Fruit fly (Drosophila melanogaster) whole organism, embryonic: Measurements from ENCODE around the gene Arp8.

Source experiments
- Atf3 ChIP-seq: fragments of 200-800 bp; sonication (Bioruptor generic); optimal IDR thresholded peaks from 3 replicates; lab custom pipeline; 2016; ENCODE audit warnings: missing biosample characterization, missing genetic modification characterization
- CG11398 ChIP-seq: fragments of 200-800 bp; sonication (Bioruptor generic); optimal IDR thresholded peaks from 2 replicates; lab custom pipeline; 2016; ENCODE audit warnings: missing biosample characterization, missing genetic modification characterization
- CG12659 ChIP-seq: fragments of 200-800 bp; sonication (Bioruptor generic); optimal IDR thresholded peaks from 3 replicates; lab custom pipeline; 2017; ENCODE audit warnings: mild to moderate bottlenecking, missing biosample characterization, missing genetic modification reagents, missing genetic modification characterization
- CG12942 ChIP-seq: fragments of 200-800 bp; sonication (Bioruptor generic); optimal IDR thresholded peaks from 3 replicates; lab custom pipeline; 2016; ENCODE audit warnings: missing biosample characterization, missing genetic modification characterization
- CG14014 ChIP-seq: fragments of 200-800 bp; sonication (Bioruptor generic); IDR thresholded peaks from 2 replicates; pipeline ENCODE4 v1.3.6; 2022; ENCODE audit warnings: missing biosample characterization, missing genetic modification characterization
- CG14050 ChIP-seq: fragments of 200-800 bp; sonication (Bioruptor generic); IDR thresholded peaks from 3 replicates; pipeline ENCODE4 v1.3.6; 2022; ENCODE audit warnings: missing biosample characterization, missing genetic modification characterization
- CG14667 ChIP-seq: fragments of 200-800 bp; sonication (Bioruptor generic); IDR thresholded peaks from 2 replicates; pipeline ENCODE4 v1.3.6; 2022; ENCODE audit warnings: missing biosample characterization, missing genetic modification characterization
- CG15269 ChIP-seq: fragments of 200-800 bp; sonication (Bioruptor generic); optimal IDR thresholded peaks from 2 replicates; lab custom pipeline; 2018; ENCODE audit warnings: missing biosample characterization, mild to moderate bottlenecking, missing genetic modification characterization, moderate library complexity
- CG16779 ChIP-seq: fragments of 200-800 bp; sonication (Bioruptor generic); IDR thresholded peaks from 2 replicates; pipeline ENCODE4 v1.3.6; 2022; ENCODE audit warnings: missing biosample characterization, missing genetic modification characterization
- CG1792 ChIP-seq: fragments of 200-800 bp; sonication (Bioruptor generic); optimal IDR thresholded peaks from 2 replicates; lab custom pipeline; 2016; ENCODE audit warnings: missing biosample characterization, missing genetic modification characterization
- CG1832 ChIP-seq: fragments of 200-800 bp; sonication (Bioruptor generic); optimal IDR thresholded peaks from 2 replicates; lab custom pipeline; 2017; ENCODE audit warnings: missing biosample characterization, mild to moderate bottlenecking, missing genetic modification characterization, inconsistent platforms
- CG3726 ChIP-seq: fragments of 200-800 bp; sonication (Bioruptor generic); IDR thresholded peaks from 3 replicates; pipeline ENCODE4, ENCODE4 v1.3.6; 2022; ENCODE audit warnings: missing biosample characterization, missing genetic modification characterization
- CG4820 ChIP-seq: fragments of 200-800 bp; sonication (Bioruptor generic); optimal IDR thresholded peaks from 3 replicates; lab custom pipeline; 2016; ENCODE audit warnings: missing biosample characterization, missing genetic modification characterization
- CG7745 ChIP-seq: fragments of 200-800 bp; sonication (Bioruptor generic); optimal IDR thresholded peaks from 2 replicates; lab custom pipeline; 2018; ENCODE audit warnings: missing biosample characterization, mild to moderate bottlenecking, missing genetic modification characterization, moderate library complexity
- CG7839 ChIP-seq: fragments of 200-800 bp; sonication (Bioruptor generic); optimal IDR thresholded peaks from 3 replicates; lab custom pipeline; 2018; ENCODE audit warnings: missing biosample characterization, mild to moderate bottlenecking, missing genetic modification characterization, moderate library complexity
- CG7963 ChIP-seq: fragments of 200-800 bp; sonication (Bioruptor generic); IDR thresholded peaks from 3 replicates; pipeline ENCODE4 v1.3.6; 2022; ENCODE audit warnings: missing biosample characterization, missing genetic modification characterization; ENCODE audit not compliant: partially characterized antibody
- CG8290 ChIP-seq, 3 experiments: fragments of 200-800 bp; sonication (Bioruptor generic); optimal IDR thresholded peaks; 2 replicates each; lab custom pipeline; 2016 to 2019; ENCODE audit warnings: missing biosample characterization in 3 of 3, missing genetic modification characterization in 3 of 3, mild to moderate bottlenecking in 2 of 3, moderate library complexity in 1 of 3
- CG8478 ChIP-seq: fragments of >200 bp; optimal IDR thresholded peaks from 2 replicates; lab custom pipeline; 2018
- CG9215 ChIP-seq: fragments of 200-800 bp; sonication (Bioruptor generic); IDR thresholded peaks from 2 replicates; pipeline ENCODE4 v1.3.6; 2022; ENCODE audit warnings: missing biosample characterization, missing genetic modification characterization
- CHES-1-like ChIP-seq: fragments of 200-800 bp; sonication (Bioruptor generic); optimal IDR thresholded peaks from 2 replicates; lab custom pipeline; 2016; ENCODE audit warnings: missing biosample characterization, missing genetic modification characterization
- Chrac-16 ChIP-seq: fragments of 200-800 bp; sonication (Bioruptor generic); optimal IDR thresholded peaks from 3 replicates; lab custom pipeline; 2016; ENCODE audit warnings: missing biosample characterization, missing genetic modification characterization
- Dll ChIP-seq: fragments of 200-800 bp; sonication (Bioruptor generic); IDR thresholded peaks from 4 replicates; pipeline ENCODE4 v1.3.6; 2022; ENCODE audit warnings: missing biosample characterization, missing genetic modification characterization; ENCODE audit not compliant: partially characterized antibody
- Ets65A ChIP-seq: fragments of 200-800 bp; sonication (Bioruptor generic); peaks from one replicate; lab custom pipeline; 2016; ENCODE audit warnings: missing biosample characterization, missing genetic modification characterization
- Jarid2 ChIP-seq: fragments of 200-800 bp; sonication (Bioruptor generic); optimal IDR thresholded peaks from 3 replicates; lab custom pipeline; 2017; ENCODE audit warnings: mild to moderate bottlenecking, missing biosample characterization, missing genetic modification reagents, missing genetic modification characterization
- Lhr ChIP-seq: fragments of 200-800 bp; sonication (Bioruptor generic); optimal IDR thresholded peaks from 3 replicates; lab custom pipeline; 2017; ENCODE audit warnings: mild to moderate bottlenecking, missing biosample characterization, missing genetic modification reagents, missing genetic modification characterization
- Med ChIP-seq: fragments of 200-800 bp; sonication (Bioruptor generic); peaks from one replicate; lab custom pipeline; 2016; ENCODE audit warnings: missing biosample characterization, missing genetic modification characterization, mild to moderate bottlenecking, inconsistent platforms, moderate library complexity
- Nf-YB ChIP-seq: fragments of 200-800 bp; sonication (Bioruptor generic); optimal IDR thresholded peaks from 3 replicates; lab custom pipeline; 2019; ENCODE audit warnings: missing biosample characterization, mild to moderate bottlenecking, missing genetic modification characterization, moderate library complexity
- Oaz ChIP-seq: fragments of 200-800 bp; sonication (Bioruptor generic); IDR thresholded peaks from 2 replicates; pipeline ENCODE4 v1.3.6; 2022; ENCODE audit warnings: missing biosample characterization, missing genetic modification characterization
- Oli ChIP-seq: fragments of 200-800 bp; sonication (Bioruptor generic); optimal IDR thresholded peaks from 2 replicates; lab custom pipeline; 2018; ENCODE audit warnings: missing biosample characterization, mild to moderate bottlenecking, missing genetic modification characterization, moderate library complexity
- Side ChIP-seq: fragments of 200-800 bp; sonication (Bioruptor generic); optimal IDR thresholded peaks from 2 replicates; lab custom pipeline; 2016; ENCODE audit warnings: missing biosample characterization, missing genetic modification characterization
- Sry-δ ChIP-seq: fragments of 200-800 bp; sonication (Bioruptor generic); optimal IDR thresholded peaks from 2 replicates; lab custom pipeline; 2016; ENCODE audit warnings: missing biosample characterization, missing genetic modification characterization
- TFAM ChIP-seq: fragments of 200-800 bp; sonication (Bioruptor generic); optimal IDR thresholded peaks from 2 replicates; lab custom pipeline; 2017; ENCODE audit warnings: missing biosample characterization, missing genetic modification characterization, inconsistent platforms
- ap ChIP-seq: fragments of 200-800 bp; sonication (Bioruptor generic); IDR thresholded peaks from 2 replicates; pipeline ENCODE4 v1.3.6; 2022; ENCODE audit warnings: missing biosample characterization, missing genetic modification characterization
- ash1 ChIP-seq: fragments of 200-800 bp; sonication (Bioruptor generic); optimal IDR thresholded peaks from 2 replicates; lab custom pipeline; 2018; ENCODE audit warnings: missing biosample characterization, mild to moderate bottlenecking, missing genetic modification characterization
- chm ChIP-seq: fragments of 200-800 bp; sonication (Bioruptor generic); IDR thresholded peaks from 2 replicates; pipeline ENCODE4 v1.3.6; 2022; ENCODE audit warnings: missing biosample characterization, missing genetic modification characterization
- corto ChIP-seq: fragments of 200-800 bp; sonication (Bioruptor generic); optimal IDR thresholded peaks from 2 replicates; lab custom pipeline; 2016; ENCODE audit warnings: missing biosample characterization, mild to moderate bottlenecking, missing genetic modification characterization, moderate library complexity
- crc ChIP-seq: fragments of 200-800 bp; sonication (Bioruptor generic); optimal IDR thresholded peaks from 2 replicates; lab custom pipeline; 2016; ENCODE audit warnings: missing biosample characterization, missing genetic modification characterization
- dmrt99B ChIP-seq: fragments of 200-800 bp; sonication (Bioruptor generic); optimal IDR thresholded peaks from 2 replicates; lab custom pipeline; 2018; ENCODE audit warnings: missing biosample characterization, mild to moderate bottlenecking, missing genetic modification characterization, moderate library complexity
- dpn ChIP-seq, 2 experiments: fragments of 200-800 bp; sonication (Bioruptor generic); optimal IDR thresholded peaks; 3 replicates each; lab custom pipeline; 2016; ENCODE audit warnings: missing biosample characterization in 2 of 2, missing genetic modification characterization in 2 of 2
- ewg ChIP-seq: fragments of 200-800 bp; sonication (Bioruptor generic); optimal IDR thresholded peaks from 3 replicates; lab custom pipeline; 2017; ENCODE audit warnings: mild to moderate bottlenecking, missing biosample characterization, missing genetic modification reagents, missing genetic modification characterization
- fd96Cb ChIP-seq: fragments of 200-800 bp; sonication (Bioruptor generic); optimal IDR thresholded peaks from 2 replicates; lab custom pipeline; 2018; ENCODE audit warnings: missing biosample characterization, mild to moderate bottlenecking, missing genetic modification characterization, moderate library complexity
- nom ChIP-seq: fragments of 200-800 bp; sonication (Bioruptor generic); optimal IDR thresholded peaks from 2 replicates; lab custom pipeline; 2017; ENCODE audit warnings: missing biosample characterization, missing genetic modification characterization, mild to moderate bottlenecking, moderate library complexity, missing genetic modification reagents
- pum ChIP-seq: fragments of 200-800 bp; sonication (Bioruptor generic); optimal IDR thresholded peaks from 2 replicates; lab custom pipeline; 2016; ENCODE audit warnings: missing biosample characterization, missing genetic modification characterization
- run ChIP-seq: fragments of 200-800 bp; sonication (Bioruptor generic); optimal IDR thresholded peaks from 3 replicates; lab custom pipeline; 2018; ENCODE audit warnings: missing biosample characterization, mild to moderate bottlenecking, missing genetic modification characterization
- sisA ChIP-seq: fragments of 200-800 bp; sonication (Bioruptor generic); IDR thresholded peaks from 2 replicates; pipeline ENCODE4 v1.3.6; 2022; ENCODE audit warnings: missing biosample characterization, missing genetic modification characterization
- sna ChIP-seq: fragments of 200-800 bp; sonication (Bioruptor generic); IDR thresholded peaks from 2 replicates; pipeline ENCODE4 v1.3.6; 2022; ENCODE audit warnings: missing biosample characterization, missing genetic modification characterization; ENCODE audit not compliant: partially characterized antibody
- sr ChIP-seq: fragments of 200-800 bp; sonication (Bioruptor generic); IDR thresholded peaks from 3 replicates; pipeline ENCODE4 v1.3.6; 2022; ENCODE audit warnings: missing biosample characterization, missing genetic modification characterization
- stwl ChIP-seq: fragments of 200-800 bp; sonication (Bioruptor generic); optimal IDR thresholded peaks from 3 replicates; lab custom pipeline; 2018; ENCODE audit warnings: missing biosample characterization, mild to moderate bottlenecking, missing genetic modification characterization, moderate library complexity
- tx ChIP-seq: fragments of 200-800 bp; sonication (Bioruptor generic); optimal IDR thresholded peaks from 2 replicates; lab custom pipeline; 2016; ENCODE audit warnings: missing biosample characterization, missing genetic modification characterization
- unpg ChIP-seq: fragments of 200-800 bp; sonication (Bioruptor generic); optimal IDR thresholded peaks from 3 replicates; lab custom pipeline; 2018; ENCODE audit warnings: missing biosample characterization, mild to moderate bottlenecking, missing genetic modification characterization, moderate library complexity
- zen ChIP-seq: fragments of 200-800 bp; sonication (Bioruptor generic); optimal IDR thresholded peaks from 3 replicates; lab custom pipeline; 2018; ENCODE audit warnings: missing biosample characterization, mild to moderate bottlenecking, missing genetic modification characterization, moderate library complexity

The Arp8 gene

dm6 chrX:17878632-17879033 is 18.0 kb upstream of the Arp8 start (continued):
- TF ChIP-seq CG1792 (GFP tag; lab: Kevin White, UChicago), result no peak
- TF ChIP-seq fd96Cb, result no peak
- no peak for TF ChIP-seq Atf3 (GFP tag; lab: Kevin White, UChicago)
- no peak for TF ChIP-seq CG7745 (tag; lab: Kevin White, UChicago)
- no peak for TF ChIP-seq CG12659 (GFP tag; lab: Kevin White, UChicago)
- no peak for TF ChIP-seq dmrt99B (tag; lab: Kevin White, UChicago)
- TF ChIP-seq Oaz (GFP tag; lab: Robert Waterston, UW), result no peak
- TF ChIP-seq pum (GFP tag; lab: Kevin White, UChicago), result no peak
- TF ChIP-seq CHES-1-like (GFP tag; lab: Kevin White, UChicago), result peak; percentile 42
- no peak for TF ChIP-seq ap (GFP tag; lab: Robert Waterston, UW)
- no peak for TF ChIP-seq tx (GFP tag; lab: Kevin White, UChicago)
- TF ChIP-seq sna (GFP tag; lab: Robert Waterston, UW), result 0 out of 2 replicates have a peak, but pooled peaks have one; percentile 33
- peak; percentile 79 for TF ChIP-seq sr
- TF ChIP-seq run (tag; lab: Kevin White, UChicago), result no peak
- no peak for TF ChIP-seq CG14050 (GFP tag; lab: Robert Waterston, UW)
- TF ChIP-seq ewg, result peak; percentile 50
- TF ChIP-seq CG8290 (GFP tag; optimal IDR thresholded peaks at IDR 0.05; lab: Kevin White, UChicago), result no peak
- TF ChIP-seq CG8290 (tag; optimal IDR thresholded peaks at IDR 0.05; lab: Kevin White, UChicago), result no peak
- TF ChIP-seq CG8478 (lab: Kevin White, UChicago), result peak; percentile 46
- TF ChIP-seq CG4820 (GFP tag; lab: Kevin White, UChicago), result no peak
- TF ChIP-seq Dll, result peak; percentile 10; the same call in 1 of the 4 replicates
- TF ChIP-seq corto (GFP tag; lab: Kevin White, UChicago), result peak; percentile 59
- TF ChIP-seq sisA (GFP tag; lab: Robert Waterston, UW), result no peak
- no peak for TF ChIP-seq Side (GFP tag; lab: Kevin White, UChicago)
- TF ChIP-seq TFAM (GFP tag; lab: Kevin White, UChicago), result no peak
- TF ChIP-seq CG7963, result no peak
- TF ChIP-seq CG7839, result no peak
- TF ChIP-seq ash1, result no peak
- TF ChIP-seq stwl (tag; lab: Kevin White, UChicago), result peak; percentile 27
- TF ChIP-seq CG16779, result no peak
- no peak for TF ChIP-seq CG15269 (tag; lab: Kevin White, UChicago)
- no peak for TF ChIP-seq CG9215 (GFP tag; lab: Robert Waterston, UW)
- no peak for TF ChIP-seq zen (tag; lab: Kevin White, UChicago)
- no peak for TF ChIP-seq crc (GFP tag; lab: Kevin White, UChicago)
- TF ChIP-seq CG14014 (GFP tag; lab: Robert Waterston, UW), result no peak
- no peak for TF ChIP-seq dpn (GFP tag; optimal IDR thresholded peaks at IDR 0.05; lab: Kevin White, UChicago)
- no peak; the same call in 1 of the 2 replicates for TF ChIP-seq chm (GFP tag; lab: Robert Waterston, UW)
- no peak for TF ChIP-seq Chrac-16 (GFP tag; lab: Kevin White, UChicago)
- no peak for TF ChIP-seq Oli (tag; lab: Kevin White, UChicago)
- TF ChIP-seq Nf-YB (GFP tag; lab: Kevin White, UChicago), result no peak
- TF ChIP-seq CG3726 (GFP tag; lab: Robert Waterston, UW), result no peak
- TF ChIP-seq Med (GFP tag; lab: Kevin White, UChicago), result peak; percentile 54
- TF ChIP-seq Sry-δ, result no peak
- TF ChIP-seq nom, result peak; percentile 67
- no peak for TF ChIP-seq CG12942 (GFP tag; lab: Kevin White, UChicago)
- TF ChIP-seq Jarid2 (GFP tag; lab: Kevin White, UChicago), result no peak
- TF ChIP-seq unpg (GFP tag; lab: Kevin White, UChicago), result no peak
- no peak for TF ChIP-seq CG14667 (GFP tag; lab: Robert Waterston, UW)
- no peak for TF ChIP-seq Ets65A (GFP tag; lab: Kevin White, UChicago)
- TF ChIP-seq CG1832 (GFP tag; lab: Kevin White, UChicago), result peak; percentile 34
- TF ChIP-seq CG11398 (GFP tag; lab: Kevin White, UChicago), result no peak
- no peak for TF ChIP-seq Lhr (GFP tag; lab: Kevin White, UChicago)
